Worm (Caenorhabditis elegans): ENCODE results near the gene ZK1320.5.

The ZK1320.5 gene

ce11 chrII:9671308-9671707, 5.8 kb upstream of the ZK1320.5 start, which contains the start of gene ZK1320.7:
ZK1320.7 (plus strand) TSS chrII:9671608.
- TF ChIP-seq unc-62 (GFP tag; optimal IDR thresholded peaks at IDR 0.05): no peak

ce11 chrII:9668959-9669358, 3.5 kb upstream of the ZK1320.5 start, which contains the start of gene taf-8:
taf-8 (plus strand) TSS chrII:9669318.
- no peak for TF ChIP-seq unc-62 (GFP tag; optimal IDR thresholded peaks at IDR 0.05)

ce11 chrII:9667382-9667781, 1.9 kb upstream of the ZK1320.5 start, which contains the start of gene ZK1320.11:
ZK1320.11 (plus strand) TSS chrII:9667624.
- TF ChIP-seq unc-62 (GFP tag; optimal IDR thresholded peaks at IDR 0.05): no peak

ce11 chrII:9662797-9663196, 2.7 kb downstream of the ZK1320.5 start, which contains the start of gene cyp-13A10:
cyp-13A10 (minus strand) TSS chrII:9662884.
- TF ChIP-seq unc-62 (GFP tag; optimal IDR thresholded peaks at IDR 0.05): no peak

ce11 chrII:9662160-9662559, 3.3 kb downstream of the ZK1320.5 start:
- no peak for TF ChIP-seq unc-62 (GFP tag; optimal IDR thresholded peaks at IDR 0.05)

ce11 chrII:9660379-9660778, 5.1 kb downstream of the ZK1320.5 start, which contains the start of gene ZK1320.3:
ZK1320.3 (minus strand) TSS chrII:9660419.
- no peak for TF ChIP-seq unc-62 (GFP tag; optimal IDR thresholded peaks at IDR 0.05)

ce11 chrII:9658915-9659314, 6.6 kb downstream of the ZK1320.5 start, which contains the start of gene ZK1320.2:
ZK1320.2 (minus strand) TSS chrII:9659002.
- no peak for TF ChIP-seq unc-62 (GFP tag; optimal IDR thresholded peaks at IDR 0.05)

ce11 chrII:9656210-9656755, 9.2 kb downstream of the ZK1320.5 start, which contains the start of gene gstk-1:
gstk-1 (plus strand) TSS chrII:9656705.
- no peak for TF ChIP-seq unc-62 (GFP tag; optimal IDR thresholded peaks at IDR 0.05)

ce11 chrII:9655530-9656139, 9.8 kb downstream of the ZK1320.5 start, which contains the start of gene ZK1307.1:
ZK1307.1 (minus strand) TSS chrII:9655580.
- no peak for TF ChIP-seq unc-62 (GFP tag; optimal IDR thresholded peaks at IDR 0.05)

- TF ChIP-seq unc-62 (GFP tag; optimal IDR thresholded peaks at IDR 0.05): no peak
Measured at ce11 chrII:9653679-9654078, 11.8 kb downstream of the ZK1320.5 start, which contains the start of gene ZK1307.2. ZK1307.2 (minus strand) TSS chrII:9653952.

ce11 chrII:9652919-9653318, 12.6 kb downstream of the ZK1320.5 start, which contains the start of gene ZK1307.3:
ZK1307.3 (minus strand) TSS chrII:9653019.
- TF ChIP-seq unc-62 (GFP tag; optimal IDR thresholded peaks at IDR 0.05): no peak

ce11 chrII:9651700-9652099, 13.8 kb downstream of the ZK1320.5 start, which contains the start of gene ZK1307.4:
ZK1307.4 (minus strand) TSS chrII:9651800.
- no peak for TF ChIP-seq unc-62 (GFP tag; optimal IDR thresholded peaks at IDR 0.05)

- TF ChIP-seq unc-62 (GFP tag; optimal IDR thresholded peaks at IDR 0.05): no peak
Measured at ce11 chrII:9649191-9649590, 16.3 kb downstream of the ZK1320.5 start, which contains the start of gene ZK1307.9. ZK1307.9 (plus strand) TSS chrII:9649491.

- TF ChIP-seq unc-62 (GFP tag; optimal IDR thresholded peaks at IDR 0.05): no peak
Measured at ce11 chrII:9646928-9647838, 18.3 kb downstream of the ZK1320.5 start, which contains the start of gene sqv-8. sqv-8 (plus strand) TSS chrII:9646978.

ce11 chrII:9646122-9646555, 19.3 kb downstream of the ZK1320.5 start:
- TF ChIP-seq unc-62 (GFP tag; optimal IDR thresholded peaks at IDR 0.05): no peak
